Fruit fly (Drosophila melanogaster): ENCODE data around the gene CG43773.
A peak's percentile ranks its signal among the peaks of the same experiment; 100 is the strongest.

CG43773 gene

dm6 chr2L:4054881-4055779, 47.6 kb downstream of the CG43773 start (continued):
- TF ChIP-seq CrebB (tag; optimal IDR thresholded peaks at IDR 0.05), result no peak
- TF ChIP-seq esg (GFP tag; conservative IDR thresholded peaks at IDR 0.05), result no peak
- TF ChIP-seq jigr1 (GFP tag; IDR thresholded peaks at IDR 0.05), result no peak
- TF ChIP-seq caup (GFP tag; optimal IDR thresholded peaks at IDR 0.05; ENCODE audit: severe bottlenecking), result no peak
- TF ChIP-seq ci (GFP tag; IDR thresholded peaks at IDR 0.05), result no peak
- TF ChIP-seq CG17361 (GFP tag; IDR thresholded peaks at IDR 0.05), result peak; percentile 39; the same call in 1 of the 3 replicates
- no peak for TF ChIP-seq Antp (GFP tag; optimal IDR thresholded peaks at IDR 0.05)
- TF ChIP-seq hbn (GFP tag; IDR thresholded peaks at IDR 0.05; ENCODE audit: partially characterized antibody), result no peak
- TF ChIP-seq CG3838 (GFP tag; optimal IDR thresholded peaks at IDR 0.05), result no peak
- TF ChIP-seq CG7745 (tag; optimal IDR thresholded peaks at IDR 0.05), result peak; percentile 90
- TF ChIP-seq CG10274 (GFP tag; optimal IDR thresholded peaks at IDR 0.05), result no peak
- peak; percentile 65 for TF ChIP-seq gem (tag; optimal IDR thresholded peaks at IDR 0.05)
- TF ChIP-seq HLH3B (GFP tag; IDR thresholded peaks at IDR 0.05), result 0 out of 2 replicates have a peak, but pooled peaks have one; percentile 5
- peak; percentile 45 for TF ChIP-seq Ets65A (GFP tag)
- TF ChIP-seq CG13894 (tag; optimal IDR thresholded peaks at IDR 0.05), result no peak
- no peak for TF ChIP-seq CG32767 (GFP tag; IDR thresholded peaks at IDR 0.05)
- 0 out of 2 replicates have a peak, but pooled peaks have one; percentile 25 for TF ChIP-seq Drgx (GFP tag; IDR thresholded peaks at IDR 0.05)
- TF ChIP-seq z (GFP tag; IDR thresholded peaks at IDR 0.05), result no peak
- no peak for TF ChIP-seq CG9876 (GFP tag; optimal IDR thresholded peaks at IDR 0.05)
- TF ChIP-seq CG10267 (tag; optimal IDR thresholded peaks at IDR 0.05), result peak; percentile 48
- no peak for TF ChIP-seq Dbx (GFP tag; IDR thresholded peaks at IDR 0.05)
- no peak for TF ChIP-seq vfl (GFP tag; optimal IDR thresholded peaks at IDR 0.05)
- no peak for TF ChIP-seq CG6272 (GFP tag; IDR thresholded peaks at IDR 0.05)
- TF ChIP-seq knrl (GFP tag; IDR thresholded peaks at IDR 0.05; ENCODE audit: partially characterized antibody), result no peak
- TF ChIP-seq CG12219 (GFP tag; optimal IDR thresholded peaks at IDR 0.05), result no peak
- peak; percentile 43 for TF ChIP-seq Chrac-16 (GFP tag; optimal IDR thresholded peaks at IDR 0.05)
- no peak for TF ChIP-seq Trl (optimal IDR thresholded peaks at IDR 0.05)
- no peak for TF ChIP-seq Trl (GFP tag; optimal IDR thresholded peaks at IDR 0.05)
- TF ChIP-seq CG2712 (tag; optimal IDR thresholded peaks at IDR 0.05), result peak; percentile 17
- no peak for TF ChIP-seq CG18011 (GFP tag; optimal IDR thresholded peaks at IDR 0.05)
- TF ChIP-seq ranshi (GFP tag; IDR thresholded peaks at IDR 0.05), result no peak
- TF ChIP-seq Hr39 (optimal IDR thresholded peaks at IDR 0.05), result no peak
- peak; percentile 64 for TF ChIP-seq ac (GFP tag; optimal IDR thresholded peaks at IDR 0.05)
- peak; percentile 23; the same call in 1 of the 2 replicates for TF ChIP-seq ara (GFP tag; IDR thresholded peaks at IDR 0.05)
- no peak for TF ChIP-seq CG11247 (GFP tag; IDR thresholded peaks at IDR 0.05)
- no peak for TF ChIP-seq Fer1 (GFP tag; optimal IDR thresholded peaks at IDR 0.05)
- no peak for TF ChIP-seq CG13424 (tag; optimal IDR thresholded peaks at IDR 0.05)
- no peak for TF ChIP-seq CG4282 (GFP tag; optimal IDR thresholded peaks at IDR 0.05)
- no peak for TF ChIP-seq stc (GFP tag; IDR thresholded peaks at IDR 0.05)
- peak; percentile 22 for TF ChIP-seq fd96Cb (tag; optimal IDR thresholded peaks at IDR 0.05)
- TF ChIP-seq sc (optimal IDR thresholded peaks at IDR 0.05), result no peak
- TF ChIP-seq sc (GFP tag; optimal IDR thresholded peaks at IDR 0.05), result peak; percentile 38
- no peak for TF ChIP-seq MESR4 (GFP tag; optimal IDR thresholded peaks at IDR 0.05)
- peak in 1 of 2 experiments; percentile 3 for TF ChIP-seq Pdp1 (GFP tag; optimal IDR thresholded peaks at IDR 0.05)
- 0 out of 2 replicates have a peak, but pooled peaks have one; percentile 16 for TF ChIP-seq CG31441 (GFP tag; IDR thresholded peaks at IDR 0.05)
- TF ChIP-seq bigmax (GFP tag; optimal IDR thresholded peaks at IDR 0.05), result no peak
- no peak for TF ChIP-seq CG1647 (GFP tag; optimal IDR thresholded peaks at IDR 0.05)
- no peak for TF ChIP-seq al (GFP tag; IDR thresholded peaks at IDR 0.05)

Measured in whole organism, embryonic.